ENCODE assay signal across 3 worm cellular contexts in the genomic region with DNA sequence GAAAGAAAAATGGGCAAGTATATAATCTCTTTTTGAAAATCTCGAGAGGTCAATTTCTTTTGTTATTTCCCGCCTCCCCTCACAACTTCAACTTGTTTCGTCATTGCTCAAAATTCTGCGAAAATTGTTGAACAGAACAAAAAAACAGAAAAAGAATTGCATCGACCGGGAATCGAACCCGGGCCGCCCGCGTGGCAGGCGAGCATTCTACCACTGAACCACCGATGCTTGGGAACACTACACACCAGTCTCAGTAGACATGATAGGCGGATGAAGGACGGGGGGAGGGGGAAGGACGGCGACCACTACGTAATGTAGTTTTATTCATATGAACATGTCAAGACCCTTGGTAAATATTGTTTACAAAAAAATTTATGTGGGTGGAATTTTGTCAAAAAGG.
TF ChIP-seq lines count a peak whose summit lies in the region.

No protein-coding gene starts in this region.

TF ChIP-seq in whole organism, L1 larva, 84 proteins besides CTCF, POLR2A, EP300 and RAD21 (continued from another document and continues in another):
- TF ChIP-seq grh-1 (GFP tag; IDR thresholded peaks at IDR 0.05; lab: Robert Waterston, UW) = peak; percentile 72
- peak in 1 of 2 experiments; percentile 65 for TF ChIP-seq mdl-1 (tag; optimal IDR thresholded peaks at IDR 0.05; lab: Kevin White, UChicago)
- TF ChIP-seq unc-30 (tag; optimal IDR thresholded peaks at IDR 0.05; lab: Kevin White, UChicago) = no peak
- no peak for TF ChIP-seq fos-1 (tag; optimal IDR thresholded peaks at IDR 0.05; lab: Kevin White, UChicago)
- TF ChIP-seq hlh-4 (tag; optimal IDR thresholded peaks at IDR 0.05; lab: Kevin White, UChicago) = no peak
- TF ChIP-seq alr-1 (tag; optimal IDR thresholded peaks at IDR 0.05; lab: Kevin White, UChicago; ENCODE audit: borderline replicate concordance) = no peak
- peak; percentile 61 for TF ChIP-seq unc-130 (tag; optimal IDR thresholded peaks at IDR 0.05; lab: Kevin White, UChicago)
- peak; percentile 84 for TF ChIP-seq nhr-71 (tag; optimal IDR thresholded peaks at IDR 0.05; lab: Kevin White, UChicago)
- TF ChIP-seq sup-37 (GFP tag; optimal IDR thresholded peaks at IDR 0.05; lab: Kevin White, UChicago) = peak; percentile 25
- TF ChIP-seq mab-9 (GFP tag; IDR thresholded peaks at IDR 0.05; lab: Robert Waterston, UW) = no peak
- TF ChIP-seq blmp-1 (tag; optimal IDR thresholded peaks at IDR 0.05; lab: Kevin White, UChicago) = peak; percentile 22
- TF ChIP-seq tbx-2 (tag; optimal IDR thresholded peaks at IDR 0.05; lab: Kevin White, UChicago) = peak; percentile 64
- TF ChIP-seq pag-3 (tag; optimal IDR thresholded peaks at IDR 0.05; lab: Kevin White, UChicago; ENCODE audit: borderline replicate concordance, insufficient read depth) = no peak
- peak; percentile 17; the same call in 1 of the 2 replicates for TF ChIP-seq isw-1 (GFP tag; IDR thresholded peaks at IDR 0.05; lab: Robert Waterston, UW)
- TF ChIP-seq egl-13 (tag; optimal IDR thresholded peaks at IDR 0.05; lab: Kevin White, UChicago) = peak; percentile 52
- TF ChIP-seq elt-2 (tag; optimal IDR thresholded peaks at IDR 0.05; lab: Kevin White, UChicago) = peak; percentile 25
- TF ChIP-seq ceh-88 (GFP tag; IDR thresholded peaks at IDR 0.05; lab: Robert Waterston, UW) = peak; percentile 60
- peak; percentile 64 for TF ChIP-seq jun-1 (tag; optimal IDR thresholded peaks at IDR 0.05; lab: Kevin White, UChicago)
- TF ChIP-seq ceh-82 (tag; optimal IDR thresholded peaks at IDR 0.05; lab: Kevin White, UChicago) = peak; percentile 16 to 62 (median 32)
- TF ChIP-seq nhr-85 (tag; lab: Kevin White, UChicago) = peak; percentile 79
- TF ChIP-seq vab-15 (tag; optimal IDR thresholded peaks at IDR 0.05; lab: Kevin White, UChicago) = peak; percentile 10
- peak; percentile 34 for TF ChIP-seq ceh-8 (GFP tag; optimal IDR thresholded peaks at IDR 0.05; lab: Kevin White, UChicago)
- no peak for TF ChIP-seq efl-3 (GFP tag; optimal IDR thresholded peaks at IDR 0.05; lab: Kevin White, UChicago)
- peak; percentile 75 for TF ChIP-seq fkh-8 (tag; optimal IDR thresholded peaks at IDR 0.05; lab: Kevin White, UChicago)
- TF ChIP-seq nhr-28 (tag; optimal IDR thresholded peaks at IDR 0.05; lab: Kevin White, UChicago) = no peak
- no peak for TF ChIP-seq lin-15B (tag; optimal IDR thresholded peaks at IDR 0.05; lab: Kevin White, UChicago)
- no peak for TF ChIP-seq nhr-11 (tag; optimal IDR thresholded peaks at IDR 0.05; lab: Kevin White, UChicago)
- TF ChIP-seq mep-1 (tag; optimal IDR thresholded peaks at IDR 0.05; lab: Kevin White, UChicago) = peak; percentile 64
- no peak for TF ChIP-seq unc-62 (GFP tag; optimal IDR thresholded peaks at IDR 0.05; lab: Kevin White, UChicago)
- TF ChIP-seq unc-86 (tag; optimal IDR thresholded peaks at IDR 0.05; lab: Kevin White, UChicago) = peak; percentile 58
- TF ChIP-seq mef-2 (tag; optimal IDR thresholded peaks at IDR 0.05; lab: Kevin White, UChicago) = no peak
- no peak for TF ChIP-seq ceh-90 (tag; optimal IDR thresholded peaks at IDR 0.05; lab: Kevin White, UChicago)
- peak; percentile 2 for TF ChIP-seq nhr-77 (tag; optimal IDR thresholded peaks at IDR 0.05; lab: Kevin White, UChicago)
- TF ChIP-seq pqm-1 (tag; optimal IDR thresholded peaks at IDR 0.05; lab: Kevin White, UChicago) = no peak
- no peak for TF ChIP-seq nhr-12 (tag; optimal IDR thresholded peaks at IDR 0.05; lab: Kevin White, UChicago)
- no peak for TF ChIP-seq sptf-1 (tag; optimal IDR thresholded peaks at IDR 0.05; lab: Kevin White, UChicago)
- no peak for TF ChIP-seq irx-1 (tag; optimal IDR thresholded peaks at IDR 0.05; lab: Kevin White, UChicago)
- peak; percentile 58 for TF ChIP-seq C16A3.4 (tag; optimal IDR thresholded peaks at IDR 0.05; lab: Kevin White, UChicago)
- TF ChIP-seq lin-35 (GFP tag; optimal IDR thresholded peaks at IDR 0.05; lab: Kevin White, UChicago) = peak; percentile 32 to 71
- peak; percentile 25 to 52 for TF ChIP-seq lsy-2 (tag; optimal IDR thresholded peaks at IDR 0.05; lab: Kevin White, UChicago)
- no peak for TF ChIP-seq ets-5 (GFP tag; IDR thresholded peaks at IDR 0.05; lab: Robert Waterston, UW)
- TF ChIP-seq swsn-7 (tag; optimal IDR thresholded peaks at IDR 0.05; lab: Kevin White, UChicago) = peak; percentile 82
- peak; percentile 68 for TF ChIP-seq fkh-10 (GFP tag; optimal IDR thresholded peaks at IDR 0.05; lab: Kevin White, UChicago)

TF ChIP-seq in whole organism, L3 larva, 47 proteins besides CTCF, POLR2A, EP300 and RAD21 (continued from another document):
- TF ChIP-seq tbx-2 (tag; optimal IDR thresholded peaks at IDR 0.05; lab: Kevin White, UChicago) (peak; percentile 14), ztf-11 (tag; optimal IDR thresholded peaks at IDR 0.05; lab: Kevin White, UChicago) (no peak), nhr-77 (tag; optimal IDR thresholded peaks at IDR 0.05; lab: Kevin White, UChicago) (no peak), snpc-4 (tag; optimal IDR thresholded peaks at IDR 0.05; lab: Kevin White, UChicago) (peak; percentile 63), R02D3.7 (tag; optimal IDR thresholded peaks at IDR 0.05; lab: Kevin White, UChicago) (no peak), sea-2 (GFP tag; optimal IDR thresholded peaks at IDR 0.05; lab: Kevin White, UChicago) (no peak), ZK546.5 (tag; optimal IDR thresholded peaks at IDR 0.05; lab: Kevin White, UChicago) (no peak), nhr-11 (tag; optimal IDR thresholded peaks at IDR 0.05; lab: Kevin White, UChicago) (no peak), lin-39 (tag; optimal IDR thresholded peaks at IDR 0.05; lab: Kevin White, UChicago) (peak; percentile 69), ceh-82 (tag; optimal IDR thresholded peaks at IDR 0.05; lab: Kevin White, UChicago) (no peak), hmg-11 (tag; optimal IDR thresholded peaks at IDR 0.05; lab: Kevin White, UChicago) (peak; percentile 61), pqm-1 (tag; optimal IDR thresholded peaks at IDR 0.05; lab: Kevin White, UChicago) (no peak), daf-12 (tag; optimal IDR thresholded peaks at IDR 0.05; lab: Kevin White, UChicago) (no peak), jun-1 (tag; optimal IDR thresholded peaks at IDR 0.05; lab: Kevin White, UChicago) (peak; percentile 53), elt-3 (tag; optimal IDR thresholded peaks at IDR 0.05; lab: Kevin White, UChicago) (peak in 1 of 3 experiments; percentile 48), nhr-12 (tag; optimal IDR thresholded peaks at IDR 0.05; lab: Kevin White, UChicago) (no peak), elt-2 (tag; optimal IDR thresholded peaks at IDR 0.05; lab: Kevin White, UChicago) (peak; percentile 65), aly-2 (tag; optimal IDR thresholded peaks at IDR 0.05; lab: Kevin White, UChicago) (no peak), mml-1 (tag; optimal IDR thresholded peaks at IDR 0.05; lab: Kevin White, UChicago) (no peak), pha-4 (tag; optimal IDR thresholded peaks at IDR 0.05; lab: Kevin White, UChicago) (peak; percentile 74), skn-1 (tag; optimal IDR thresholded peaks at IDR 0.05; lab: Kevin White, UChicago) (no peak), fkh-2 (tag; optimal IDR thresholded peaks at IDR 0.05; lab: Kevin White, UChicago) (no peak), ztf-4 (tag; optimal IDR thresholded peaks at IDR 0.05; lab: Kevin White, UChicago) (no peak), ceh-9 (tag; optimal IDR thresholded peaks at IDR 0.05; lab: Kevin White, UChicago) (no peak), egl-5 (tag; optimal IDR thresholded peaks at IDR 0.05; lab: Kevin White, UChicago) (no peak), lsy-12 (tag; optimal IDR thresholded peaks at IDR 0.05; lab: Kevin White, UChicago) (peak; percentile 82), nhr-25 (tag; optimal IDR thresholded peaks at IDR 0.05; lab: Kevin White, UChicago) (peak; percentile 65), nhr-237 (tag; optimal IDR thresholded peaks at IDR 0.05; lab: Kevin White, UChicago) (no peak), ceh-28 (tag; optimal IDR thresholded peaks at IDR 0.05; lab: Kevin White, UChicago) (no peak)

TF ChIP-seq in whole organism, young adult, 124 proteins besides CTCF, POLR2A, EP300 and RAD21 (continued from another document and continues in another):
- peak; percentile 95 for TF ChIP-seq pbrm-1 (GFP tag; IDR thresholded peaks at IDR 0.05; lab: Robert Waterston, UW)
- peak; percentile 76 for TF ChIP-seq cebp-1 (GFP tag; IDR thresholded peaks at IDR 0.05; lab: Robert Waterston, UW)
- TF ChIP-seq cebp-1 (tag; optimal IDR thresholded peaks at IDR 0.05; lab: Kevin White, UChicago) = no peak
- peak; percentile 66; the same call in 1 of the 2 replicates for TF ChIP-seq bed-2 (GFP tag; IDR thresholded peaks at IDR 0.05; lab: Robert Waterston, UW)
- peak; percentile 54 for TF ChIP-seq sptf-2 (GFP tag; optimal IDR thresholded peaks at IDR 0.05; lab: Kevin White, UChicago)
- TF ChIP-seq gei-17 (GFP tag; optimal IDR thresholded peaks at IDR 0.05; lab: Kevin White, UChicago) = peak; percentile 33
- no peak for TF ChIP-seq ceh-58 (GFP tag; IDR thresholded peaks at IDR 0.05; lab: Robert Waterston, UW)
- TF ChIP-seq dox-1 (GFP tag; IDR thresholded peaks at IDR 0.05; lab: Robert Waterston, UW) = no peak
- no peak for TF ChIP-seq F39B2.1 (GFP tag; IDR thresholded peaks at IDR 0.05; lab: Robert Waterston, UW)
- TF ChIP-seq ztf-18 (tag; optimal IDR thresholded peaks at IDR 0.05; lab: Kevin White, UChicago) = peak; percentile 71
- no peak for TF ChIP-seq fkh-3 (tag; optimal IDR thresholded peaks at IDR 0.05; lab: Kevin White, UChicago)
- TF ChIP-seq F49E8.2 (tag; optimal IDR thresholded peaks at IDR 0.05; lab: Kevin White, UChicago; ENCODE audit: insufficient read depth) = peak; percentile 33
- peak; percentile 56; the same call in 1 of the 2 replicates for TF ChIP-seq let-526 (GFP tag; IDR thresholded peaks at IDR 0.05; lab: Robert Waterston, UW)
- peak; percentile 98 for TF ChIP-seq B0261.1 (tag; optimal IDR thresholded peaks at IDR 0.05; lab: Kevin White, UChicago)
- TF ChIP-seq dpl-1 (GFP tag; optimal IDR thresholded peaks at IDR 0.05; lab: Kevin White, UChicago) = no peak
- no peak for TF ChIP-seq zfh-2 (GFP tag; conservative IDR thresholded peaks at IDR 0.05; lab: Robert Waterston, UW)
- TF ChIP-seq egl-18 (GFP tag; IDR thresholded peaks at IDR 0.05; lab: Robert Waterston, UW) = peak; percentile 75; the same call in 1 of the 2 replicates
- TF ChIP-seq athp-1 (tag; optimal IDR thresholded peaks at IDR 0.05; lab: Kevin White, UChicago) = no peak
- no peak for TF ChIP-seq F37B4.10 (GFP tag; IDR thresholded peaks at IDR 0.05; lab: Robert Waterston, UW)
- TF ChIP-seq nhr-27 (tag; optimal IDR thresholded peaks at IDR 0.05; lab: Kevin White, UChicago) = peak; percentile 58
- TF ChIP-seq F57C9.4 (tag; optimal IDR thresholded peaks at IDR 0.05; lab: Kevin White, UChicago) = no peak
- TF ChIP-seq ztf-6 (GFP tag; IDR thresholded peaks at IDR 0.05; lab: Robert Waterston, UW) = peak; percentile 80; the same call in 1 of the 2 replicates
- TF ChIP-seq snpc-3.4 (tag; optimal IDR thresholded peaks at IDR 0.05; lab: Kevin White, UChicago) = peak; percentile 75
- peak; percentile 88 for TF ChIP-seq D2030.7 (GFP tag; IDR thresholded peaks at IDR 0.05; lab: Robert Waterston, UW)
- TF ChIP-seq egl-44 (GFP tag; IDR thresholded peaks at IDR 0.05; lab: Robert Waterston, UW) = peak; percentile 91
- 0 out of 2 replicates have a peak, but pooled peaks have one; percentile 70 for TF ChIP-seq Y79H2A.3 (GFP tag; conservative IDR thresholded peaks at IDR 0.05; lab: Robert Waterston, UW)
- TF ChIP-seq lin-40 (tag; optimal IDR thresholded peaks at IDR 0.05; lab: Kevin White, UChicago) = peak; percentile 83
- no peak for TF ChIP-seq F22D6.2 (tag; optimal IDR thresholded peaks at IDR 0.05; lab: Kevin White, UChicago)
- TF ChIP-seq tbx-9 (tag; optimal IDR thresholded peaks at IDR 0.05; lab: Kevin White, UChicago; ENCODE audit: borderline replicate concordance) = no peak
- peak; percentile 58; the same call in 1 of the 2 replicates for TF ChIP-seq ceh-100 (GFP tag; IDR thresholded peaks at IDR 0.05; lab: Robert Waterston, UW)
- TF ChIP-seq pha-4 (tag; optimal IDR thresholded peaks at IDR 0.05; lab: Kevin White, UChicago) = no peak
- peak; percentile 17 for TF ChIP-seq lsy-27 (tag; optimal IDR thresholded peaks at IDR 0.05; lab: Kevin White, UChicago; ENCODE audit: borderline replicate concordance, insufficient read depth)
- peak; percentile 21 for TF ChIP-seq mxl-1 (tag; optimal IDR thresholded peaks at IDR 0.05; lab: Kevin White, UChicago)
- peak; percentile 37 for TF ChIP-seq him-1 (tag; optimal IDR thresholded peaks at IDR 0.05; lab: Kevin White, UChicago)
- TF ChIP-seq atf-7 (tag; optimal IDR thresholded peaks at IDR 0.05; lab: Kevin White, UChicago) = peak; percentile 61
- peak; percentile 88 for TF ChIP-seq F10E7.11 (tag; optimal IDR thresholded peaks at IDR 0.05; lab: Kevin White, UChicago)
- no peak; the same call in 1 of the 2 replicates for TF ChIP-seq lir-1 (GFP tag; conservative IDR thresholded peaks at IDR 0.05; lab: Robert Waterston, UW)
- TF ChIP-seq let-607 (tag; optimal IDR thresholded peaks at IDR 0.05; lab: Kevin White, UChicago) = peak; percentile 56 to 73
- peak; percentile 46 for TF ChIP-seq madf-10 (tag; optimal IDR thresholded peaks at IDR 0.05; lab: Kevin White, UChicago)
- TF ChIP-seq F52B5.7 (tag; optimal IDR thresholded peaks at IDR 0.05; lab: Kevin White, UChicago) = peak; percentile 77
- TF ChIP-seq attf-3 (GFP tag; conservative IDR thresholded peaks at IDR 0.05; lab: Robert Waterston, UW) = peak; percentile 56; the same call in 1 of the 2 replicates
- peak; percentile 75 for TF ChIP-seq attf-5 (GFP tag; optimal IDR thresholded peaks at IDR 0.05; lab: Kevin White, UChicago)
- TF ChIP-seq F23B12.7 (tag; optimal IDR thresholded peaks at IDR 0.05; lab: Kevin White, UChicago; ENCODE audit: insufficient read depth) = peak; percentile 67
- TF ChIP-seq sea-2 (GFP tag; IDR thresholded peaks at IDR 0.05; lab: Robert Waterston, UW) = 0 out of 2 replicates have a peak, but pooled peaks have one; percentile 61
- TF ChIP-seq Y67H2A.10 (GFP tag; conservative IDR thresholded peaks at IDR 0.05; lab: Robert Waterston, UW) = peak; percentile 58; the same call in 1 of the 2 replicates
- 0 out of 2 replicates have a peak, but pooled peaks have one; percentile 74 for TF ChIP-seq ztf-25 (GFP tag; IDR thresholded peaks at IDR 0.05; lab: Robert Waterston, UW)
- TF ChIP-seq nhr-90 (tag; optimal IDR thresholded peaks at IDR 0.05; lab: Kevin White, UChicago) = no peak
- no peak for TF ChIP-seq die-1 (tag; optimal IDR thresholded peaks at IDR 0.05; lab: Kevin White, UChicago)
- TF ChIP-seq attf-6 (GFP tag; IDR thresholded peaks at IDR 0.05; lab: Robert Waterston, UW) = peak; percentile 79; the same call in 1 of the 2 replicates
- TF ChIP-seq hlh-26 (GFP tag; conservative IDR thresholded peaks at IDR 0.05; lab: Robert Waterston, UW) = no peak
- no peak for TF ChIP-seq sdz-38 (tag; optimal IDR thresholded peaks at IDR 0.05; lab: Kevin White, UChicago)
- TF ChIP-seq ztf-3 (GFP tag; optimal IDR thresholded peaks at IDR 0.05; lab: Kevin White, UChicago) = peak; percentile 16
- TF ChIP-seq snpc-1.3 (tag; optimal IDR thresholded peaks at IDR 0.05; lab: Kevin White, UChicago; ENCODE audit: insufficient read depth) = peak; percentile 92
- TF ChIP-seq mes-4 (tag; optimal IDR thresholded peaks at IDR 0.05; lab: Kevin White, UChicago) = no peak
- no peak for TF ChIP-seq nhr-120 (GFP tag; IDR thresholded peaks at IDR 0.05; lab: Robert Waterston, UW)
- no peak for TF ChIP-seq ccch-3 (GFP tag; optimal IDR thresholded peaks at IDR 0.05; lab: Kevin White, UChicago)
- TF ChIP-seq rpc-1 (optimal IDR thresholded peaks at IDR 0.05; lab: Kevin White, UChicago) = peak; percentile 82
- TF ChIP-seq rpc-1 (tag; optimal IDR thresholded peaks at IDR 0.05; lab: Kevin White, UChicago) = peak; percentile 87
- no peak for TF ChIP-seq aptf-3 (GFP tag; IDR thresholded peaks at IDR 0.05; lab: Robert Waterston, UW)
- peak; percentile 20 for TF ChIP-seq snpc-1.1 (tag; optimal IDR thresholded peaks at IDR 0.05; lab: Kevin White, UChicago; ENCODE audit: insufficient read depth)
- no peak for TF ChIP-seq F57A8.1 (GFP tag; optimal IDR thresholded peaks at IDR 0.05; lab: Kevin White, UChicago)
- TF ChIP-seq F33H1.4 (GFP tag; IDR thresholded peaks at IDR 0.05; lab: Robert Waterston, UW) = no peak
- TF ChIP-seq ceh-27 (GFP tag; optimal IDR thresholded peaks at IDR 0.05; lab: Kevin White, UChicago) = peak; percentile 81
- TF ChIP-seq T26A5.8 (tag; optimal IDR thresholded peaks at IDR 0.05; lab: Kevin White, UChicago) = peak; percentile 84
